Worm (Caenorhabditis elegans): Measurements from ENCODE around the gene C35A11.3.

- TF ChIP-seq isw-1 (GFP tag; IDR thresholded peaks at IDR 0.05) (no peak), skn-1 (tag; optimal IDR thresholded peaks at IDR 0.05) (no peak), egl-27 (tag; optimal IDR thresholded peaks at IDR 0.05) (no peak), lin-14 (GFP tag; optimal IDR thresholded peaks at IDR 0.05) (no peak), elt-3 (tag; optimal IDR thresholded peaks at IDR 0.05) (no peak), zag-1 (tag; optimal IDR thresholded peaks at IDR 0.05) (no peak), nhr-11 (tag; optimal IDR thresholded peaks at IDR 0.05) (no peak)
Observed at ce11 chrV:5358772-5359171, 13.4 kb upstream of the C35A11.3 start, which contains the start of gene nhr-216.

All from whole organism, L1 larva.